Fruit fly (Drosophila melanogaster): ENCODE measurements around the gene Ubr3.
A peak's percentile ranks its signal among the peaks of the same experiment; 100 is the strongest.

Ubr3 gene

DNA sequence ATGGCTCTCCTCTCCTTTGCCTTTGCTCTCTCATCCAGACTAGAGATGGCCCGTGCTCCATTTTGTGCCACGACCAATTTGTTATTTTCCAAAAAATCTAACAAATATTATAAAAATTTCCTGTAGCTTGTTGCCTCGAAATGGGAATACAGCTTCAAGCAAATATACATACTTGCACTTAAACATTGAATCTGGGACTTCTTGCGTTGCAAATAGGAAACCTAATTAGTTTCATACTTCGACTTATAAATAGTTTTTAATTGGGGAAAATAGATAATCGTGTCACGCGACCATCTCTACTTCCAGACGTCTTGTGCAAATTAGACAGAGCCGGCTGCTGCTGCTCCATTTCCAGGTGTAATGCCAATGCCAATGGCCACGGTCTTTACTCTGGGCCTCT is 34.7 kb downstream of the Ubr3 start (continued):
- no peak for TF ChIP-seq CG42726 (GFP tag; IDR thresholded peaks at IDR 0.05; ENCODE audit: partially characterized antibody)
- no peak for TF ChIP-seq Optix (GFP tag; IDR thresholded peaks at IDR 0.05)
- no peak for TF ChIP-seq Camta (GFP tag; optimal IDR thresholded peaks at IDR 0.05)
- TF ChIP-seq GATAe (GFP tag; conservative IDR thresholded peaks at IDR 0.05), result no peak

DNA sequence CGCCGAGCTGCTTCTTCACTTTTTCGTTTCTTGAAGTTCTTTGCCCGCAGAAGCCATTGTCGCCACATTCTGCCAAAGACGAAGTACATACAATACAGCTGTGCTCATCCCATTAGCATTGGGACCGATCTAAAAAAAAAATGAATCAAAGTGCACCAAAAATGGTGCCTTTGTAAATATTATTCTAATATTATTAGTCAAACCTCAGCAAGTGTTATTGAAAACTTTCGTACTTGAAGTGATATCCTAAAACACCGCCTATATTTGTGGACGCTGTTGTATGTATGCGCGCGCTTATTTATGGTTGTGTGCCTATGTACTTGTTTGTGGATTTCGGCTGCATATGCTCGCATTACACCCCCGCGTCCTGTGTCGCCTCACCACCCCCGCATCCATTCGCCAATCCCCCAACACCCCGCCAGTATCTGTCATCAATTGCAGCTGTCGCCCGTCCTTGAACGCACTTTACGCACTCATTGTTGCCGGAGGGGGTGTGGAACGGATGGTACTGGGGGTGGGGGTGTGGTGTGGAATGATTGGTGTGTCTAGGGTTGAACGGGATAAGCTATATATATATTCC is 36.8 kb downstream of the Ubr3 start:
- TF ChIP-seq mam (GFP tag; optimal IDR thresholded peaks at IDR 0.05) (peak; percentile 58), dpn (GFP tag; optimal IDR thresholded peaks at IDR 0.05) (peak; percentile 69 to 87), CG18619 (GFP tag; optimal IDR thresholded peaks at IDR 0.05) (peak; percentile 82), CG1024 (GFP tag; IDR thresholded peaks at IDR 0.05) (peak; percentile 78), CG8944 (GFP tag; optimal IDR thresholded peaks at IDR 0.05) (peak; percentile 39), ewg (GFP tag; optimal IDR thresholded peaks at IDR 0.05) (peak; percentile 87), CG1233 (GFP tag; optimal IDR thresholded peaks at IDR 0.05) (peak; percentile 80), dimm (GFP tag; IDR thresholded peaks at IDR 0.05) (peak; percentile 83), Deaf1 (tag; optimal IDR thresholded peaks at IDR 0.05) (peak; percentile 40), Usf (GFP tag; optimal IDR thresholded peaks at IDR 0.05) (peak; percentile 55), MESR4 (GFP tag; optimal IDR thresholded peaks at IDR 0.05) (peak; percentile 22), Hmr (GFP tag; optimal IDR thresholded peaks at IDR 0.05) (peak; percentile 87), disco-r (GFP tag; optimal IDR thresholded peaks at IDR 0.05) (peak; percentile 60), az2 (GFP tag; optimal IDR thresholded peaks at IDR 0.05) (peak; percentile 87), CG12299 (tag; optimal IDR thresholded peaks at IDR 0.05) (peak; percentile 75), CG8924 (tag; optimal IDR thresholded peaks at IDR 0.05) (peak; percentile 84), CG31365 (tag; optimal IDR thresholded peaks at IDR 0.05) (peak; percentile 58), CG33213 (GFP tag; optimal IDR thresholded peaks at IDR 0.05) (peak; percentile 62), grau (tag; optimal IDR thresholded peaks at IDR 0.05) (peak; percentile 78), Opbp (GFP tag; IDR thresholded peaks at IDR 0.05; ENCODE audit: partially characterized antibody) (no peak), CG15011 (GFP tag; optimal IDR thresholded peaks at IDR 0.05) (peak; percentile 74), Rx (GFP tag; IDR thresholded peaks at IDR 0.05) (peak; percentile 84), Sox100B (GFP tag; optimal IDR thresholded peaks at IDR 0.05) (peak; percentile 82), otp (GFP tag; IDR thresholded peaks at IDR 0.05) (peak; percentile 82), chif (GFP tag; optimal IDR thresholded peaks at IDR 0.05) (peak; percentile 73 to 74), fd64A (GFP tag; optimal IDR thresholded peaks at IDR 0.05) (peak; percentile 83), CG1792 (GFP tag; optimal IDR thresholded peaks at IDR 0.05) (peak; percentile 34), stc (GFP tag; IDR thresholded peaks at IDR 0.05) (peak; percentile 89), Myb (GFP tag; optimal IDR thresholded peaks at IDR 0.05) (peak; percentile 33), usp (GFP tag; optimal IDR thresholded peaks at IDR 0.05) (no peak), fd96Cb (tag; optimal IDR thresholded peaks at IDR 0.05) (peak; percentile 89), H2.0 (GFP tag; IDR thresholded peaks at IDR 0.05) (peak; percentile 90), wor (GFP tag; IDR thresholded peaks at IDR 0.05) (peak; percentile 81), fd3F (GFP tag; optimal IDR thresholded peaks at IDR 0.05) (peak; percentile 75), sr (GFP tag; IDR thresholded peaks at IDR 0.05) (peak; percentile 59; the same call in 1 of the 3 replicates), HLH4C (GFP tag; IDR thresholded peaks at IDR 0.05; ENCODE audit: partially characterized antibody) (no peak), Mad (GFP tag; optimal IDR thresholded peaks at IDR 0.05) (peak; percentile 68), da (GFP tag; optimal IDR thresholded peaks at IDR 0.05) (no peak), Ets97D (GFP tag; optimal IDR thresholded peaks at IDR 0.05) (peak; percentile 42), Fer2 (tag; optimal IDR thresholded peaks at IDR 0.05) (peak; percentile 49), CG33557 (GFP tag; optimal IDR thresholded peaks at IDR 0.05) (peak; percentile 71), CG2202 (tag; optimal IDR thresholded peaks at IDR 0.05) (peak; percentile 82), kah (GFP tag; optimal IDR thresholded peaks at IDR 0.05) (peak; percentile 73), Sry-β (GFP tag; optimal IDR thresholded peaks at IDR 0.05) (peak; percentile 41), CG10654 (GFP tag; optimal IDR thresholded peaks at IDR 0.05) (peak; percentile 74)

All from whole organism, embryonic.